Worm (Caenorhabditis elegans) whole organism, mixed stage, embryonic: ENCODE measurements around the gene F09G8.10.

Experiments
- M03D4.4 ChIP-seq: sonication (generic microtip); optimal IDR thresholded peaks from 2 replicates; lab custom pipeline; 2017; ENCODE audit warnings: mild to moderate bottlenecking, missing genetic modification characterization, missing compliant biosample characterization
- bed-3 ChIP-seq: fragments of 200-800 bp; sonication (Bioruptor generic); optimal IDR thresholded peaks from 3 replicates; lab custom pipeline; 2018; ENCODE audit warnings: mild to moderate bottlenecking, missing genetic modification characterization, moderate library complexity, missing compliant biosample characterization
- ceh-39 ChIP-seq: fragments of 150-350 bp; optimal IDR thresholded peaks from 2 replicates; lab custom pipeline; 2014; ENCODE audit warnings: missing biosample characterization, missing genetic modification characterization
- ceh-43 ChIP-seq: fragments of 200-800 bp; sonication (Bioruptor generic); optimal IDR thresholded peaks from 2 replicates; lab custom pipeline; 2018; ENCODE audit warnings: mild to moderate bottlenecking, missing genetic modification characterization, moderate library complexity, missing compliant biosample characterization
- ceh-83 ChIP-seq: fragments of 200-800 bp; sonication (Bioruptor generic); optimal IDR thresholded peaks from 2 replicates; lab custom pipeline; 2018; ENCODE audit warnings: mild to moderate bottlenecking, missing genetic modification characterization, missing compliant biosample characterization
- cnd-1 ChIP-seq: fragments of 200-800 bp; sonication (Bioruptor generic); optimal IDR thresholded peaks from 2 replicates; lab custom pipeline; 2018; ENCODE audit warnings: mild to moderate bottlenecking, missing genetic modification characterization, missing compliant biosample characterization
- drap-1 ChIP-seq: fragments of 200-800 bp; sonication (Bioruptor generic); optimal IDR thresholded peaks from 3 replicates; lab custom pipeline; 2018; ENCODE audit warnings: mild to moderate bottlenecking, missing genetic modification characterization, missing compliant biosample characterization
- elt-1 ChIP-seq: sonication (generic microtip); optimal IDR thresholded peaks from 2 replicates; lab custom pipeline; 2017; ENCODE audit warnings: missing genetic modification characterization, mild to moderate bottlenecking, missing compliant biosample characterization, antibody characterized with exemption, moderate library complexity, borderline replicate concordance; ENCODE audit not compliant: insufficient read depth
- elt-3 ChIP-seq: fragments of 150-350 bp; optimal IDR thresholded peaks from 2 replicates; lab custom pipeline; 2014; ENCODE audit warnings: missing biosample characterization, missing genetic modification characterization
- flh-1 ChIP-seq: fragments of 200-800 bp; sonication (Bioruptor generic); optimal IDR thresholded peaks from 2 replicates; lab custom pipeline; 2018; ENCODE audit warnings: mild to moderate bottlenecking, missing genetic modification characterization, moderate library complexity, missing compliant biosample characterization
- ham-2 ChIP-seq: fragments of 200-800 bp; sonication (Bioruptor generic); optimal IDR thresholded peaks from 2 replicates; lab custom pipeline; 2018; ENCODE audit warnings: mild to moderate bottlenecking, missing genetic modification characterization, missing compliant biosample characterization
- hlh-1 ChIP-seq: fragments of 150-350 bp; optimal IDR thresholded peaks from 2 replicates; lab custom pipeline; 2014; ENCODE audit warnings: missing biosample characterization, missing genetic modification reagents, missing genetic modification characterization
- lin-13 ChIP-seq: fragments of 150-350 bp; optimal IDR thresholded peaks from 2 replicates; lab custom pipeline; 2014; ENCODE audit warnings: missing biosample characterization, missing genetic modification characterization
- lin-32 ChIP-seq: fragments of 200-800 bp; sonication (Bioruptor generic); optimal IDR thresholded peaks from 2 replicates; lab custom pipeline; 2018; ENCODE audit warnings: mild to moderate bottlenecking, missing genetic modification characterization, missing compliant biosample characterization
- lsy-2 ChIP-seq: fragments of 150-350 bp; optimal IDR thresholded peaks from 2 replicates; lab custom pipeline; 2014; ENCODE audit warnings: missing biosample characterization, missing genetic modification characterization
- mab-5 ChIP-seq: fragments of 150-350 bp; optimal IDR thresholded peaks from 2 replicates; lab custom pipeline; 2014; ENCODE audit warnings: missing biosample characterization, missing genetic modification characterization
- mep-1 ChIP-seq: fragments of 150-350 bp; optimal IDR thresholded peaks from 2 replicates; lab custom pipeline; 2017; ENCODE audit warnings: missing biosample characterization, missing genetic modification reagents, missing genetic modification characterization, inconsistent platforms
- mls-2 ChIP-seq: sonication (generic microtip); optimal IDR thresholded peaks from 2 replicates; lab custom pipeline; 2016; ENCODE audit warnings: mild to moderate bottlenecking, missing genetic modification characterization, moderate library complexity, missing compliant biosample characterization
- nhr-12 ChIP-seq: fragments of 150-350 bp; optimal IDR thresholded peaks from 2 replicates; lab custom pipeline; 2014; ENCODE audit warnings: missing biosample characterization, missing genetic modification characterization
- nhr-2 ChIP-seq: fragments of 150-350 bp; optimal IDR thresholded peaks from 2 replicates; lab custom pipeline; 2014; ENCODE audit warnings: missing biosample characterization, missing genetic modification characterization
- nhr-237 ChIP-seq: fragments of 150-350 bp; optimal IDR thresholded peaks from 2 replicates; lab custom pipeline; 2014; ENCODE audit warnings: missing biosample characterization, missing genetic modification characterization
- nhr-28 ChIP-seq: fragments of 150-350 bp; optimal IDR thresholded peaks from 2 replicates; lab custom pipeline; 2014; ENCODE audit warnings: missing biosample characterization, missing genetic modification characterization
- nhr-76 ChIP-seq: sonication (generic microtip); optimal IDR thresholded peaks from 2 replicates; lab custom pipeline; 2017; ENCODE audit warnings: missing biosample characterization, missing genetic modification characterization
- pha-4 ChIP-seq: fragments of 150-350 bp; optimal IDR thresholded peaks from 2 replicates; lab custom pipeline; 2018; ENCODE audit warnings: missing biosample characterization, missing genetic modification reagents, missing genetic modification characterization
- sem-2 ChIP-seq: fragments of 200-800 bp; sonication (Bioruptor generic); optimal IDR thresholded peaks from 2 replicates; lab custom pipeline; 2018; ENCODE audit warnings: mild to moderate bottlenecking, missing genetic modification characterization, missing compliant biosample characterization
- snpc-4 ChIP-seq: fragments of 150-350 bp; optimal IDR thresholded peaks from 2 replicates; lab custom pipeline; 2014; ENCODE audit warnings: missing biosample characterization, missing genetic modification characterization
- sptf-1 ChIP-seq: sonication (generic microtip); optimal IDR thresholded peaks from 2 replicates; lab custom pipeline; 2017; ENCODE audit warnings: mild to moderate bottlenecking, missing genetic modification characterization, moderate library complexity, missing compliant biosample characterization
- tbx-8 ChIP-seq: fragments of 200-800 bp; sonication (Bioruptor generic); optimal IDR thresholded peaks from 2 replicates; lab custom pipeline; 2018; ENCODE audit warnings: mild to moderate bottlenecking, missing genetic modification characterization, moderate library complexity, missing compliant biosample characterization
- unc-120 ChIP-seq: sonication (generic microtip); optimal IDR thresholded peaks from 2 replicates; lab custom pipeline; 2017; ENCODE audit warnings: missing genetic modification characterization, missing compliant biosample characterization; ENCODE audit not compliant: poor library complexity, severe bottlenecking
- unc-39 ChIP-seq: fragments of 150-350 bp; optimal IDR thresholded peaks from 2 replicates; lab custom pipeline; 2014; ENCODE audit warnings: missing biosample characterization, missing genetic modification characterization
- unc-62 ChIP-seq: fragments of 150-350 bp; optimal IDR thresholded peaks from 2 replicates; lab custom pipeline; 2014; ENCODE audit warnings: missing biosample characterization, missing genetic modification reagents, missing genetic modification characterization
- zip-8 ChIP-seq: fragments of 150-350 bp; optimal IDR thresholded peaks from 2 replicates; lab custom pipeline; 2014; ENCODE audit warnings: missing biosample characterization, missing genetic modification characterization
- ztf-11 ChIP-seq: fragments of 150-350 bp; optimal IDR thresholded peaks from 2 replicates; lab custom pipeline; 2014; ENCODE audit warnings: missing biosample characterization, missing genetic modification characterization

The F09G8.10 gene

DNA sequence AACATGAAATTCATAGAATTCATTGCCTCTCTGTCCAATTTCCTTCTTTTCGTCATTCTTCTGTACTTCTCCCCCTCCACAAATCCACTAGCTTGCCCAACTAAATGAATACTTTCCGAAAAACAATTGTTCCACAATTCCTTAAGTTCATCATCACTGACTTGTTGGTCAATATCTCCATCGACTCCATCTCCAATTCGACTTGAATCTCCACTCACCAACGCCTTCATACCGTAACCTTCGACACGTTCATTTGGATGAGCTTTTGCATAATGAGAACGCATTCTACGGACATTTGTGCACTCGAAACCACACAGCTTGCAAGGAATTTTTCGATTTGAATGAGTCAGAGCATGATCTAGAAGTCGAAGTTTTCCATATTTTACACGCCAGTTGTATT, 31.0 kb downstream of the F09G8.10 start:
- no peak for TF ChIP-seq sptf-1 (tag; lab: Kevin White, UChicago)
- no peak for TF ChIP-seq mep-1 (tag; lab: Kevin White, UChicago)
- no peak for TF ChIP-seq mab-5
- no peak for TF ChIP-seq zip-8
- TF ChIP-seq sem-2 = no peak
- no peak for TF ChIP-seq mls-2 (tag; lab: Kevin White, UChicago)
- no peak for TF ChIP-seq elt-3
- no peak for TF ChIP-seq nhr-76 (tag; lab: Kevin White, UChicago)
- TF ChIP-seq ceh-43 (GFP tag; lab: Kevin White, UChicago) = no peak
- TF ChIP-seq tbx-8 (GFP tag; lab: Kevin White, UChicago) = no peak
- TF ChIP-seq pha-4 = no peak
- TF ChIP-seq drap-1 (GFP tag; lab: Kevin White, UChicago) = no peak
- TF ChIP-seq elt-1 (tag; lab: Kevin White, UChicago) = no peak
- no peak for TF ChIP-seq cnd-1 (tag; lab: Kevin White, UChicago)
- no peak for TF ChIP-seq ceh-83 (GFP tag; lab: Kevin White, UChicago)
- no peak for TF ChIP-seq lin-13
- TF ChIP-seq ztf-11 = no peak
- TF ChIP-seq M03D4.4 (tag; lab: Kevin White, UChicago) = no peak
- TF ChIP-seq lin-32 (GFP tag; lab: Kevin White, UChicago) = no peak

DNA sequence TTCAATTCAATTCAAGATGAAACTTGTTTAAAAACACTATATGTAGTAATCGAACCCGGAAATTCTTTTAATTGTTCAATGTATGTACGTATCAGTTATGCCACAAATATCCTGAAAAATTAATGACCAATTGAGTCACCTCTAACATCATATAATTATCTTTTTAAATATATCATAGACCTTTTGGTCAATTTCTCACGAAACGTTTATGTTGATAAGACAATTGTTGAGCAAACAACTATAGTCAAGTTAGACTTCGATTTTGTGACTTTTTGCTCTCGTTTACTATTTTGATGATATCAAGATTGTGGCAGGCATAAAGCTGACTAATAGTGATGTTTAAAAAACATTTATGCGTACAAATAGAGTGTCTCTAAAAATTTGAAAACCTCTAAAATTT, 31.7 kb downstream of the F09G8.10 start:
- no peak for TF ChIP-seq ceh-43 (GFP tag; lab: Kevin White, UChicago)
- no peak for TF ChIP-seq ham-2 (GFP tag; lab: Kevin White, UChicago)
- no peak for TF ChIP-seq pha-4
- TF ChIP-seq cnd-1 (tag; lab: Kevin White, UChicago) = no peak
- TF ChIP-seq unc-120 (tag; lab: Kevin White, UChicago) = no peak
- no peak for TF ChIP-seq drap-1 (GFP tag; lab: Kevin White, UChicago)
- no peak for TF ChIP-seq unc-62 (GFP tag; lab: Kevin White, UChicago)
- TF ChIP-seq elt-1 (tag; lab: Kevin White, UChicago) = no peak
- no peak for TF ChIP-seq nhr-2 (tag; lab: Kevin White, UChicago)

DNA sequence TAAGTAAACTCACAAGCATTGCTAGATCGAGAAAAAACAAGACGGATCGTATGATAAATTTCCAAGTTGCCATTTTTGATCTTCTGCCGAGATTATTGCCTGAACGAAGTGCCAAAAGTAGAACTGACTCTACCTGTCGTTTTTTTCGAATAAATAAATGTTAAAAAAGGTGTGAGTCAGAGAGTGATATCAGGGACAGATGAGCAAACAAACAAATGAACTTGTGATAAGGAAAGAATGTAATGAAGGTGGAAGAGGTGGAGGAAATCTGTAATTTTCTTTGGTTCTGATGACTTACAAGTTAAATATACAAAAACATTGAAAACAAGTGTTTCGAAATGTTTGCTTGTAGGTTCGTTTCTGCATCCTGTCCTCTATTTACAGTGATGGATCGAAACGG, 32.6 kb downstream of the F09G8.10 start, which contains the start of gene tsp-1:
tsp-1 (minus strand) TSS at position 99 of the 400 bp plus-strand sequence.
- no peak for TF ChIP-seq unc-62 (GFP tag; lab: Kevin White, UChicago)
- no peak for TF ChIP-seq sem-2
- TF ChIP-seq nhr-2 (tag; lab: Kevin White, UChicago) = no peak
- no peak for TF ChIP-seq lin-32 (GFP tag; lab: Kevin White, UChicago)
- no peak for TF ChIP-seq nhr-76 (tag; lab: Kevin White, UChicago)
- TF ChIP-seq nhr-12 (tag; lab: Kevin White, UChicago) = no peak
- TF ChIP-seq tbx-8 (GFP tag; lab: Kevin White, UChicago) = no peak
- TF ChIP-seq M03D4.4 (tag; lab: Kevin White, UChicago) = no peak
- no peak for TF ChIP-seq mls-2 (tag; lab: Kevin White, UChicago)
- no peak for TF ChIP-seq snpc-4 (tag; lab: Kevin White, UChicago)
- TF ChIP-seq bed-3 (GFP tag; lab: Kevin White, UChicago) = no peak
- TF ChIP-seq flh-1 (GFP tag; lab: Kevin White, UChicago) = no peak
- no peak for TF ChIP-seq ceh-83 (GFP tag; lab: Kevin White, UChicago)
- no peak for TF ChIP-seq nhr-28
- no peak for TF ChIP-seq lin-13
- no peak for TF ChIP-seq unc-39
- TF ChIP-seq unc-120 (tag; lab: Kevin White, UChicago) = no peak
- no peak for TF ChIP-seq hlh-1 (tag; lab: Kevin White, UChicago)
- no peak for TF ChIP-seq lsy-2 (tag; lab: Kevin White, UChicago)
- no peak for TF ChIP-seq pha-4

DNA sequence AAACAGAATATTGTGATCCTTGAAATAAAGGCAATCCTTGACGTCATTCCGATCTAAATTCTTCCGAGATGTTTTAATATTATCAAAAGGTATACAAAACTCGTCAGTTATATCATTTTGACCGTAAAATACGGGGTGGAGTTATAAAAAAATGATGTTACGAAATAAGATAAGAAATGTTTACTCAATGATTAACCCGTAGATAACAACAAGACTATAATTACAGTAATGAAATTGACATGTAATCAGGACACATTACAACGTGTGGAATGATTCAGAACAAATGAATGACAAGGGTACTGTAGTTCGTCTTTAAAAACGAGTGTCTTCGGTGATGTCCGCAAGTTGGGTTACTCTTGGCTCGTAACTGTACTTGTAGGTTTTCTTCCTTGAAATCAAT, 34.1 kb downstream of the F09G8.10 start, which contains the start of gene tsp-2:
tsp-2 (minus strand) TSS at position 109 of the 400 bp plus-strand sequence.
- TF ChIP-seq nhr-237 (tag; lab: Kevin White, UChicago) (no peak), hlh-1 (tag; lab: Kevin White, UChicago) (no peak), ceh-43 (GFP tag; lab: Kevin White, UChicago) (no peak), elt-1 (tag; lab: Kevin White, UChicago) (no peak), mab-5 (no peak), ham-2 (GFP tag; lab: Kevin White, UChicago) (no peak), flh-1 (GFP tag; lab: Kevin White, UChicago) (no peak), pha-4 (no peak), nhr-76 (tag; lab: Kevin White, UChicago) (no peak), unc-39 (no peak), ceh-39 (tag; lab: Kevin White, UChicago) (no peak), ztf-11 (no peak)
- TF ChIP-seq, all 35 proteins: peak for 0
